Comparison of ENCODE assay signal across 3 worm cellular contexts in genomic region chrII:12214562-12214961, ce11.
A peak's percentile ranks its signal among the peaks of the same experiment; 100 is the strongest.
TF ChIP-seq lines count a peak whose summit lies in the region.

No protein-coding gene starts in this region.

TF ChIP-seq in whole organism, L4 larva, 104 proteins besides CTCF, POLR2A, EP300 and RAD21:
- TF ChIP-seq Y75B8A.6 (GFP tag; IDR thresholded peaks at IDR 0.05; lab: Robert Waterston, UW) (no peak), nhr-102 (tag; optimal IDR thresholded peaks at IDR 0.05; lab: Kevin White, UChicago) (no peak), saeg-2 (GFP tag; IDR thresholded peaks at IDR 0.05; lab: Robert Waterston, UW) (no peak), F37D6.2 (tag; optimal IDR thresholded peaks at IDR 0.05; lab: Kevin White, UChicago) (no peak), nhr-41 (GFP tag; IDR thresholded peaks at IDR 0.05; lab: Robert Waterston, UW) (no peak), aha-1 (tag; lab: Kevin White, UChicago) (peak; percentile 45), lin-38 (GFP tag; IDR thresholded peaks at IDR 0.05; lab: Robert Waterston, UW) (no peak), lsy-2 (tag; optimal IDR thresholded peaks at IDR 0.05; lab: Kevin White, UChicago) (no peak), ZK546.5 (tag; optimal IDR thresholded peaks at IDR 0.05; lab: Kevin White, UChicago) (no peak), dve-1 (tag; optimal IDR thresholded peaks at IDR 0.05; lab: Kevin White, UChicago; ENCODE audit: insufficient read depth) (no peak), pha-4 (GFP tag; IDR thresholded peaks at IDR 0.05; lab: Robert Waterston, UW) (no peak), pha-4 (tag; optimal IDR thresholded peaks at IDR 0.05; lab: Kevin White, UChicago) (no peak), ceh-44 (GFP tag; IDR thresholded peaks at IDR 0.05; lab: Robert Waterston, UW) (no peak), spr-1 (tag; optimal IDR thresholded peaks at IDR 0.05; lab: Kevin White, UChicago) (no peak), mep-1 (tag; optimal IDR thresholded peaks at IDR 0.05; lab: Kevin White, UChicago) (no peak), ZK337.2 (GFP tag; IDR thresholded peaks at IDR 0.05; lab: Robert Waterston, UW) (no peak), zip-11 (GFP tag; IDR thresholded peaks at IDR 0.05; lab: Robert Waterston, UW) (no peak), spr-3 (GFP tag; optimal IDR thresholded peaks at IDR 0.05; lab: Kevin White, UChicago) (no peak), nhr-237 (tag; optimal IDR thresholded peaks at IDR 0.05; lab: Kevin White, UChicago) (no peak), duxl-1 (tag; optimal IDR thresholded peaks at IDR 0.05; lab: Kevin White, UChicago; ENCODE audit: poor library complexity) (no peak), mdl-1 (tag; optimal IDR thresholded peaks at IDR 0.05; lab: Kevin White, UChicago) (no peak), Y48G9A.11 (GFP tag; IDR thresholded peaks at IDR 0.05; lab: Robert Waterston, UW) (0 out of 2 replicates have a peak, but pooled peaks have one; percentile 22), unc-39 (tag; optimal IDR thresholded peaks at IDR 0.05; lab: Kevin White, UChicago) (no peak), set-16 (GFP tag; IDR thresholded peaks at IDR 0.05; lab: Robert Waterston, UW) (peak; percentile 76), ceh-82 (tag; optimal IDR thresholded peaks at IDR 0.05; lab: Kevin White, UChicago) (no peak), nhr-11 (tag; optimal IDR thresholded peaks at IDR 0.05; lab: Kevin White, UChicago) (no peak), nhr-10 (tag; optimal IDR thresholded peaks at IDR 0.05; lab: Kevin White, UChicago) (no peak)
TF ChIP-seq in whole organism, L4 larva: peak in this region for 3.

TF ChIP-seq in whole organism, early embryonic, 17 proteins besides CTCF, POLR2A, EP300 and RAD21:
- TF ChIP-seq hmg-4 (GFP tag; optimal IDR thresholded peaks at IDR 0.05; lab: Kevin White, UChicago) (no peak), ceh-13 (GFP tag; optimal IDR thresholded peaks at IDR 0.05; lab: Kevin White, UChicago) (no peak), tbx-11 (GFP tag; IDR thresholded peaks at IDR 0.05; lab: Robert Waterston, UW) (no peak), ets-7 (tag; optimal IDR thresholded peaks at IDR 0.05; lab: Kevin White, UChicago) (no peak), scrt-1 (GFP tag; IDR thresholded peaks at IDR 0.05; lab: Robert Waterston, UW) (no peak), B0310.2 (tag; optimal IDR thresholded peaks at IDR 0.05; lab: Kevin White, UChicago) (peak; percentile 45)
TF ChIP-seq in whole organism, early embryonic: peak in this region for 1.

TF ChIP-seq in whole organism, young adult, 124 proteins besides CTCF, POLR2A, EP300 and RAD21:
- TF ChIP-seq pha-4 (tag; optimal IDR thresholded peaks at IDR 0.05; lab: Kevin White, UChicago) (no peak), nfya-2 (GFP tag; IDR thresholded peaks at IDR 0.05; lab: Robert Waterston, UW) (no peak), nhr-90 (tag; optimal IDR thresholded peaks at IDR 0.05; lab: Kevin White, UChicago) (no peak), egl-44 (GFP tag; IDR thresholded peaks at IDR 0.05; lab: Robert Waterston, UW) (0 out of 2 replicates have a peak, but pooled peaks have one; percentile 18), snpc-1.1 (tag; optimal IDR thresholded peaks at IDR 0.05; lab: Kevin White, UChicago; ENCODE audit: insufficient read depth) (no peak), hrde-1 (tag; optimal IDR thresholded peaks at IDR 0.05; lab: Kevin White, UChicago; ENCODE audit: borderline replicate concordance) (no peak), nfyb-1 (GFP tag; IDR thresholded peaks at IDR 0.05; lab: Robert Waterston, UW) (no peak), D2030.7 (GFP tag; IDR thresholded peaks at IDR 0.05; lab: Robert Waterston, UW) (no peak), F57A8.1 (GFP tag; optimal IDR thresholded peaks at IDR 0.05; lab: Kevin White, UChicago) (no peak), hsf-1 (GFP tag; IDR thresholded peaks at IDR 0.05; lab: Robert Waterston, UW) (no peak), Y56A3A.18 (GFP tag; IDR thresholded peaks at IDR 0.05; lab: Robert Waterston, UW) (no peak), egrh-3 (GFP tag; IDR thresholded peaks at IDR 0.05; lab: Robert Waterston, UW) (peak; percentile 40; the same call in 1 of the 2 replicates), zfh-2 (GFP tag; conservative IDR thresholded peaks at IDR 0.05; lab: Robert Waterston, UW) (peak; percentile 83)
